Fruit fly (Drosophila melanogaster) whole organism, wandering third instar larva: ENCODE measurements around the gene Dic1.

Experiments used
- Abd-B ChIP-seq: fragments of >200 bp; optimal IDR thresholded peaks from 2 replicates; lab custom pipeline; 2017; ENCODE audit warnings: missing biosample characterization, missing genetic modification characterization
- Dif ChIP-seq: fragments of 200-275, 200-300 bp; sonication (Bioruptor generic); optimal IDR thresholded peaks from 2 replicates; lab custom pipeline; 2018; ENCODE audit warnings: missing biosample characterization, missing genetic modification characterization; ENCODE audit not compliant: partially characterized antibody
- GATAd ChIP-seq: sonication (Bioruptor generic); optimal IDR thresholded peaks from 2 replicates; lab custom pipeline; 2016; ENCODE audit warnings: missing biosample characterization, missing genetic modification characterization
- HLH106 ChIP-seq: fragments of 200-800 bp; optimal IDR thresholded peaks from 3 replicates; lab custom pipeline; 2019; ENCODE audit warnings: missing biosample characterization, mild to moderate bottlenecking, missing genetic modification characterization, moderate library complexity
- Hr83 ChIP-seq: fragments of 200-300 bp; sonication (Bioruptor generic); optimal IDR thresholded peaks from 2 replicates; lab custom pipeline; 2016; ENCODE audit warnings: missing biosample characterization, mild to moderate bottlenecking, missing genetic modification characterization, moderate library complexity; ENCODE audit not compliant: poor library complexity, severe bottlenecking
- br ChIP-seq: fragments of 200-800 bp; sonication (Bioruptor generic); optimal IDR thresholded peaks from 2 replicates; lab custom pipeline; 2016; ENCODE audit warnings: missing biosample characterization, missing genetic modification characterization
- dl ChIP-seq, 2 experiments: fragments of 175-275, 200-275 bp in 1 of 2; fragments of 200-275 bp in 1 of 2; sonication (Bioruptor generic); optimal IDR thresholded peaks; lab custom pipeline; 2018; ENCODE audit warnings: mild to moderate bottlenecking in 2 of 2, missing biosample characterization in 2 of 2, missing genetic modification characterization in 2 of 2, moderate library complexity in 2 of 2; ENCODE audit not compliant: partially characterized antibody in 2 of 2, insufficient read depth in 1 of 2
- ey ChIP-seq: fragments of 200-800 bp; sonication (Bioruptor generic); optimal IDR thresholded peaks from 2 replicates; lab custom pipeline; 2016; ENCODE audit warnings: missing biosample characterization, missing genetic modification characterization
- fru ChIP-seq: fragments of 200-800 bp; sonication (Bioruptor generic); optimal IDR thresholded peaks from 3 replicates; lab custom pipeline; 2016; ENCODE audit warnings: missing biosample characterization, mild to moderate bottlenecking, missing genetic modification characterization
- lola ChIP-seq: fragments of >200 bp; optimal IDR thresholded peaks from 2 replicates; lab custom pipeline; 2017; ENCODE audit warnings: missing biosample characterization, missing genetic modification characterization

dm6 chr3R:13381744-13382435 lies 17.2 kb downstream of the Dic1 start, which contains the start of the genes mRpS21 and Droj2:
- TF ChIP-seq lola (GFP tag; lab: Kevin White, UChicago) (no peak), br (GFP tag; lab: Kevin White, UChicago) (peak; percentile 21), dl (GFP tag; optimal IDR thresholded peaks at IDR 0.05; lab: Kevin White, UChicago; ENCODE audit: insufficient read depth in 1 of 2, partially characterized antibody in 2 of 2) (no peak), GATAd (GFP tag; lab: Kevin White, UChicago) (no peak), HLH106 (tag; lab: Kevin White, UChicago) (peak; percentile 73), Hr83 (no peak), fru (GFP tag; lab: Kevin White, UChicago) (peak; percentile 46), Dif (no peak), ey (GFP tag; lab: Kevin White, UChicago) (peak; percentile 3), Abd-B (no peak)
